Fruit fly (Drosophila melanogaster): ENCODE measurements around the gene Coprox.

The Coprox gene

DNA sequence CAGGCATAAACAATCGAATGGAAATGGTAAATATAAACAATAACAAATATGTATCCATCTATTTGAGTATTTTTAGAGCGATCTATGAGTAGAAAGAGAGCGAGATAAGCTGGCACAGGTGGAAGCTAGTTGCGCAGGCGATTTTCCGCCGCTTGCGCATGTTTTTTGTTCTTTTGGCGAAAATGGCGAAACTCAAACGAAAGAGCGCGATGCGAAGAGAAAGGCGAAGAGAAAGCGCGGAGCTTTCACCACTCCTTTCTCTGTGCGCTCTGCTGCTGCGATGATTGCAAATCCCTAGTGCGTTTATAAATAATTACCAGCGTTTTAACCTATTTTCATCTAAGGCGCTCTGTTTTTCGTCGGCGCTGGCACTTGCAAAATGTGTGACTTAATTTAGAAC lies 22.5 kb upstream of the Coprox start:
- no peak for TF ChIP-seq psq (optimal IDR thresholded peaks at IDR 0.05)
- no peak for TF ChIP-seq EcR (GFP tag; optimal IDR thresholded peaks at IDR 0.05)
- TF ChIP-seq usp (GFP tag; optimal IDR thresholded peaks at IDR 0.05), result no peak
- TF ChIP-seq CG8478 (optimal IDR thresholded peaks at IDR 0.05), result no peak
- no peak for TF ChIP-seq Dll (optimal IDR thresholded peaks at IDR 0.05)
- TF ChIP-seq pan (optimal IDR thresholded peaks at IDR 0.05), result no peak

- TF ChIP-seq EcR (GFP tag; optimal IDR thresholded peaks at IDR 0.05) (no peak), pan (optimal IDR thresholded peaks at IDR 0.05) (no peak), usp (GFP tag; optimal IDR thresholded peaks at IDR 0.05) (no peak), Dll (optimal IDR thresholded peaks at IDR 0.05) (no peak), psq (optimal IDR thresholded peaks at IDR 0.05) (no peak), CG8478 (optimal IDR thresholded peaks at IDR 0.05) (no peak)
Measured at dm6 chr2L:6942714-6943113, 21.5 kb upstream of the Coprox start, which contains the start of gene CG18304. Gene CG18304 (minus strand): TSS chr2L:6942814.

- TF ChIP-seq usp (GFP tag; optimal IDR thresholded peaks at IDR 0.05) (no peak), EcR (GFP tag; optimal IDR thresholded peaks at IDR 0.05) (no peak), pan (optimal IDR thresholded peaks at IDR 0.05) (no peak), CG8478 (optimal IDR thresholded peaks at IDR 0.05) (no peak), Dll (optimal IDR thresholded peaks at IDR 0.05) (no peak), psq (optimal IDR thresholded peaks at IDR 0.05) (no peak)
Measured at dm6 chr2L:6945088-6945487, 19.1 kb upstream of the Coprox start, which contains the start of gene Fgop2. Gene Fgop2 (minus strand): TSS chr2L:6945289.

DNA sequence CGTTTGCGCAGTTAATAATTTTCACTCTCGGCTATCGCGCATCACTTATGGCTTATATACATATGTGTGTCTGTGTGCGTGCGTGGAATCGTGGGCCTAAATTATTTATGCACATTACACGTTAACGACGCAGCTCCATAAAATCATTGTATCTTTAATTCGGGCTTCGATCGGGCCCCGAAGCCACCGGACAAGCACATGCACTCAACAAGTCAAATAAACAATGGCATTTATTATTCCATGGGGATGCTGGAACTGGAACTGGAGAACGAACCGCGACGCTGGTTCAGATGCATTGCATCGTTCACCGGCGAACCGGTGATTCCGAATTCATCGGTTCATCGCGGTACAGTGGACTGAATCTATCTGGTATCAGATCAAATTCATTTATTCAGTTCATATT lies 15.7 kb upstream of the Coprox start, which contains the start of gene ihog:
Gene ihog, minus strand, starts transcription at position 269 of the 403 bp plus-strand sequence.
- no peak for TF ChIP-seq psq (optimal IDR thresholded peaks at IDR 0.05)
- TF ChIP-seq usp (GFP tag; optimal IDR thresholded peaks at IDR 0.05), result no peak
- no peak for TF ChIP-seq pan (optimal IDR thresholded peaks at IDR 0.05)
- no peak for TF ChIP-seq Dll (optimal IDR thresholded peaks at IDR 0.05)
- TF ChIP-seq EcR (GFP tag; optimal IDR thresholded peaks at IDR 0.05), result no peak
- no peak for TF ChIP-seq CG8478 (optimal IDR thresholded peaks at IDR 0.05)

dm6 chr2L:6950096-6950495 lies 14.1 kb upstream of the Coprox start, which contains the start of the genes Gas41 and SA1:
Gene Gas41 (minus strand): TSS chr2L:6950207.
Gene SA1 (plus strand): TSS chr2L:6950421.
- TF ChIP-seq CG8478 (optimal IDR thresholded peaks at IDR 0.05), result no peak
- TF ChIP-seq psq (optimal IDR thresholded peaks at IDR 0.05), result no peak
- no peak for TF ChIP-seq pan (optimal IDR thresholded peaks at IDR 0.05)
- TF ChIP-seq EcR (GFP tag; optimal IDR thresholded peaks at IDR 0.05), result no peak
- TF ChIP-seq usp (GFP tag; optimal IDR thresholded peaks at IDR 0.05), result no peak
- TF ChIP-seq Dll (optimal IDR thresholded peaks at IDR 0.05), result no peak

- TF ChIP-seq psq (optimal IDR thresholded peaks at IDR 0.05), result no peak
- TF ChIP-seq Dll (optimal IDR thresholded peaks at IDR 0.05), result no peak
- no peak for TF ChIP-seq pan (optimal IDR thresholded peaks at IDR 0.05)
- no peak for TF ChIP-seq usp (GFP tag; optimal IDR thresholded peaks at IDR 0.05)
- TF ChIP-seq CG8478 (optimal IDR thresholded peaks at IDR 0.05), result no peak
- no peak for TF ChIP-seq EcR (GFP tag; optimal IDR thresholded peaks at IDR 0.05)
Measured at dm6 chr2L:6956725-6957124, 7.5 kb upstream of the Coprox start, which contains the start of the genes CG13775 and CG3430. Gene CG13775 (minus strand): TSS chr2L:6956950. Gene CG3430 (plus strand): TSS chr2L:6957008.

dm6 chr2L:6960165-6960564 lies 4.1 kb upstream of the Coprox start, which contains the start of the genes Atac1 and Hmgcl:
Gene Atac1 (minus strand): TSS chr2L:6960328.
Gene Hmgcl (plus strand): TSS chr2L:6960377.
- no peak for TF ChIP-seq psq (optimal IDR thresholded peaks at IDR 0.05)
- TF ChIP-seq CG8478 (optimal IDR thresholded peaks at IDR 0.05), result no peak
- TF ChIP-seq Dll (optimal IDR thresholded peaks at IDR 0.05), result no peak
- no peak for TF ChIP-seq usp (GFP tag; optimal IDR thresholded peaks at IDR 0.05)
- TF ChIP-seq EcR (GFP tag; optimal IDR thresholded peaks at IDR 0.05), result no peak
- TF ChIP-seq pan (optimal IDR thresholded peaks at IDR 0.05), result no peak

- TF ChIP-seq Dll (optimal IDR thresholded peaks at IDR 0.05) (no peak), CG8478 (optimal IDR thresholded peaks at IDR 0.05) (no peak), pan (optimal IDR thresholded peaks at IDR 0.05) (no peak), psq (optimal IDR thresholded peaks at IDR 0.05) (no peak), usp (GFP tag; optimal IDR thresholded peaks at IDR 0.05) (no peak), EcR (GFP tag; optimal IDR thresholded peaks at IDR 0.05) (no peak)
Measured at dm6 chr2L:6964632-6965031, 411 bp downstream of the Coprox start.

DNA sequence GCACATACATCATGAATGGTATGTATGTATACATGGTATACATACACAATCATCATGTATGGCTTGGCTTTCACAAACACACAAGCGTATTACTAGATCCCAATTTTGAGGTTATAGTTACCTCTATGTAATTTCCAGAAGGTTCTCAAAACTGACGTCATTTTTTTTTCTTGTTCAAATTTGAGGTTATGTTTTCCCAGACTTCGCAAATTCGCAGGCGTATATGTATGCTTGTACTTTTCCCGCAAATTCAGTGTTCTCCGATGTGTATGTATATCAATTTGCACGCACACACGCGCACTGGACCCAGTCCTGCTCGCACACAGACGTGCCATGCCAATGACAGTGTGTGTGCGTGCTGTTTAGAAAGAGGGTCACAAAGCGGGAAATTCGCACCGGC lies 2.1 kb downstream of the Coprox start:
- TF ChIP-seq Dll (optimal IDR thresholded peaks at IDR 0.05) (no peak), psq (optimal IDR thresholded peaks at IDR 0.05) (no peak), usp (GFP tag; optimal IDR thresholded peaks at IDR 0.05) (no peak), pan (optimal IDR thresholded peaks at IDR 0.05) (no peak), CG8478 (optimal IDR thresholded peaks at IDR 0.05) (no peak), EcR (GFP tag; optimal IDR thresholded peaks at IDR 0.05) (no peak)

dm6 chr2L:6967422-6968012 lies 3.3 kb downstream of the Coprox start, which contains the start of gene Sumo:
Gene Sumo (minus strand): TSS chr2L:6967644.
- TF ChIP-seq psq (optimal IDR thresholded peaks at IDR 0.05) (no peak), Dll (optimal IDR thresholded peaks at IDR 0.05) (no peak), pan (optimal IDR thresholded peaks at IDR 0.05) (no peak), EcR (GFP tag; optimal IDR thresholded peaks at IDR 0.05) (no peak), CG8478 (optimal IDR thresholded peaks at IDR 0.05) (no peak), usp (GFP tag; optimal IDR thresholded peaks at IDR 0.05) (no peak)

- TF ChIP-seq CG8478 (optimal IDR thresholded peaks at IDR 0.05) (no peak), pan (optimal IDR thresholded peaks at IDR 0.05) (peak; percentile 89)
Measured at dm6 chr2L:6968013-6968517, 3.8 kb downstream of the Coprox start.

- TF ChIP-seq Dll (optimal IDR thresholded peaks at IDR 0.05), result no peak
- TF ChIP-seq EcR (GFP tag; optimal IDR thresholded peaks at IDR 0.05), result no peak
- TF ChIP-seq usp (GFP tag; optimal IDR thresholded peaks at IDR 0.05), result no peak
- no peak for TF ChIP-seq psq (optimal IDR thresholded peaks at IDR 0.05)
- no peak for TF ChIP-seq pan (optimal IDR thresholded peaks at IDR 0.05)
- TF ChIP-seq CG8478 (optimal IDR thresholded peaks at IDR 0.05), result no peak
Measured at dm6 chr2L:6970813-6971212, 6.6 kb downstream of the Coprox start.

Data from whole organism.